Worm (Caenorhabditis elegans) whole organism, L2 larva: ENCODE results near the gene tnt-3.

Source experiments
- ceh-82 ChIP-seq: fragments of 150-350 bp; optimal IDR thresholded peaks from 2 replicates; lab custom pipeline; 2014; ENCODE audit warnings: missing biosample characterization, missing genetic modification characterization
- crh-2 ChIP-seq: sonication (generic microtip); optimal IDR thresholded peaks from 2 replicates; lab custom pipeline; 2017; ENCODE audit warnings: missing biosample characterization, missing genetic modification characterization
- elt-3 ChIP-seq: sonication (generic microtip); optimal IDR thresholded peaks from 2 replicates; lab custom pipeline; 2017; ENCODE audit warnings: missing biosample characterization, missing genetic modification characterization
- lin-13 ChIP-seq: fragments of 150-350 bp; optimal IDR thresholded peaks from 2 replicates; lab custom pipeline; 2014; ENCODE audit warnings: missing biosample characterization, missing genetic modification reagents, missing genetic modification characterization
- nhr-10 ChIP-seq: sonication (generic microtip); optimal IDR thresholded peaks from 2 replicates; lab custom pipeline; 2017; ENCODE audit warnings: missing biosample characterization, missing genetic modification characterization
- nhr-11 ChIP-seq: fragments of 150-350 bp; optimal IDR thresholded peaks from 2 replicates; lab custom pipeline; 2014; ENCODE audit warnings: missing biosample characterization, missing genetic modification characterization
- sem-4 ChIP-seq: fragments of 150-350 bp; optimal IDR thresholded peaks from 2 replicates; lab custom pipeline; 2014; ENCODE audit warnings: missing biosample characterization, missing genetic modification reagents, missing genetic modification characterization
- snpc-4 ChIP-seq: fragments of 150-350 bp; optimal IDR thresholded peaks from 2 replicates; lab custom pipeline; 2014; ENCODE audit warnings: missing biosample characterization, missing genetic modification characterization

- TF ChIP-seq snpc-4 (tag; lab: Kevin White, UChicago) (no peak), elt-3 (tag; lab: Kevin White, UChicago) (no peak), nhr-10 (tag; lab: Kevin White, UChicago) (no peak), sem-4 (tag; lab: Kevin White, UChicago) (no peak), ceh-82 (tag; lab: Kevin White, UChicago) (no peak), nhr-11 (tag; lab: Kevin White, UChicago) (no peak), lin-13 (GFP tag; lab: Kevin White, UChicago) (no peak), crh-2 (tag; lab: Kevin White, UChicago) (no peak)
Measured at ce11 chrX:7900180-7900579, 44.7 kb downstream of the tnt-3 start.
